Fruit fly (Drosophila melanogaster) whole organism, embryonic: Measurements from ENCODE around the gene Amacr.

Experiments used
- Adf1 ChIP-seq: fragments of 200-800 bp; sonication (Bioruptor generic); IDR thresholded peaks from 2 replicates; pipeline ENCODE4 v1.3.6; 2022; ENCODE audit warnings: missing biosample characterization, missing genetic modification characterization
- Atf3 ChIP-seq: fragments of 200-800 bp; sonication (Bioruptor generic); optimal IDR thresholded peaks from 3 replicates; lab custom pipeline; 2016; ENCODE audit warnings: missing biosample characterization, missing genetic modification characterization
- CG14050 ChIP-seq: fragments of 200-800 bp; sonication (Bioruptor generic); IDR thresholded peaks from 3 replicates; pipeline ENCODE4 v1.3.6; 2022; ENCODE audit warnings: missing biosample characterization, missing genetic modification characterization
- CG15514 ChIP-seq: fragments of 200-800 bp; sonication (Bioruptor generic); optimal IDR thresholded peaks from 3 replicates; lab custom pipeline; 2017; ENCODE audit warnings: missing biosample characterization, missing genetic modification characterization, mild to moderate bottlenecking, moderate library complexity, missing genetic modification reagents
- CG16813 ChIP-seq: fragments of 200-800 bp; sonication (Bioruptor generic); IDR thresholded peaks from 3 replicates; pipeline ENCODE4 v1.3.6; 2022; ENCODE audit warnings: missing biosample characterization, missing genetic modification characterization; ENCODE audit not compliant: partially characterized antibody
- CG17612 ChIP-seq: fragments of 200-800 bp; sonication (Bioruptor generic); IDR thresholded peaks from 2 replicates; pipeline ENCODE4 v1.3.6; 2022; ENCODE audit warnings: missing biosample characterization, missing genetic modification characterization
- CG1792 ChIP-seq: fragments of 200-800 bp; sonication (Bioruptor generic); optimal IDR thresholded peaks from 2 replicates; lab custom pipeline; 2016; ENCODE audit warnings: missing biosample characterization, missing genetic modification characterization
- CG30403 ChIP-seq: fragments of 200-800 bp; sonication (Bioruptor generic); optimal IDR thresholded peaks from 3 replicates; lab custom pipeline; 2016; ENCODE audit warnings: missing biosample characterization, missing genetic modification characterization
- CG32772 ChIP-seq: fragments of 200-800 bp; sonication (Bioruptor generic); IDR thresholded peaks from 2 replicates; pipeline ENCODE4 v1.3.6; 2022; ENCODE audit warnings: missing biosample characterization, missing genetic modification characterization
- CG33557 ChIP-seq: fragments of 200-800 bp; sonication (Bioruptor generic); optimal IDR thresholded peaks from 2 replicates; lab custom pipeline; 2019; ENCODE audit warnings: missing biosample characterization, mild to moderate bottlenecking, missing genetic modification characterization, moderate library complexity
- CG34376 ChIP-seq: fragments of 200-800 bp; sonication (Bioruptor generic); optimal IDR thresholded peaks from 2 replicates; lab custom pipeline; 2018; ENCODE audit warnings: missing biosample characterization, mild to moderate bottlenecking, missing genetic modification characterization
- CG8944 ChIP-seq: fragments of 200-800 bp; sonication (Bioruptor generic); optimal IDR thresholded peaks from 3 replicates; lab custom pipeline; 2016; ENCODE audit warnings: missing biosample characterization, missing genetic modification characterization
- CG9609 ChIP-seq: fragments of 200-800 bp; sonication (Bioruptor generic); optimal IDR thresholded peaks from 3 replicates; lab custom pipeline; 2016; ENCODE audit warnings: missing biosample characterization, missing genetic modification characterization
- CG9797 ChIP-seq: fragments of 200-800 bp; sonication (Bioruptor generic); optimal IDR thresholded peaks from 3 replicates; lab custom pipeline; 2018; ENCODE audit warnings: missing biosample characterization, mild to moderate bottlenecking, missing genetic modification characterization
- CG9876 ChIP-seq: fragments of 200-800 bp; sonication (Bioruptor generic); optimal IDR thresholded peaks from 2 replicates; lab custom pipeline; 2016; ENCODE audit warnings: missing biosample characterization, missing genetic modification characterization
- CG9932 ChIP-seq: fragments of 200-800 bp; sonication (Bioruptor generic); IDR thresholded peaks from 2 replicates; pipeline ENCODE4 v1.3.6; 2022; ENCODE audit warnings: missing biosample characterization, missing genetic modification characterization
- Camta ChIP-seq: fragments of 200-800 bp; sonication (Bioruptor generic); optimal IDR thresholded peaks from 2 replicates; lab custom pipeline; 2016; ENCODE audit warnings: missing biosample characterization, missing genetic modification characterization
- D19A ChIP-seq: fragments of 200-800 bp; optimal IDR thresholded peaks from 3 replicates; lab custom pipeline; 2019; ENCODE audit warnings: missing biosample characterization, mild to moderate bottlenecking, missing genetic modification characterization, moderate library complexity
- Dll ChIP-seq: fragments of 200-800 bp; sonication (Bioruptor generic); IDR thresholded peaks from 4 replicates; pipeline ENCODE4 v1.3.6; 2022; ENCODE audit warnings: missing biosample characterization, missing genetic modification characterization; ENCODE audit not compliant: partially characterized antibody
- Eip74EF ChIP-seq, 2 experiments: fragments of 200-800 bp in 1 of 2; fragments of >200 bp in 1 of 2; sonication (Bioruptor generic) in 1 of 2; optimal IDR thresholded peaks; 2 replicates each; lab custom pipeline; 2017 to 2019; ENCODE audit warnings: missing biosample characterization in 2 of 2, missing genetic modification characterization in 2 of 2, mild to moderate bottlenecking in 1 of 2, moderate library complexity in 1 of 2
- Hand ChIP-seq: fragments of 200-800 bp; sonication (Bioruptor generic); optimal IDR thresholded peaks from 2 replicates; lab custom pipeline; 2017; ENCODE audit warnings: mild to moderate bottlenecking, missing biosample characterization, missing genetic modification reagents, missing genetic modification characterization
- Lhr ChIP-seq: fragments of 200-800 bp; sonication (Bioruptor generic); optimal IDR thresholded peaks from 3 replicates; lab custom pipeline; 2017; ENCODE audit warnings: mild to moderate bottlenecking, missing biosample characterization, missing genetic modification reagents, missing genetic modification characterization
- Lim3 ChIP-seq: fragments of 200-800 bp; sonication (Bioruptor generic); IDR thresholded peaks from 2 replicates; pipeline ENCODE4 v1.3.6; 2022; ENCODE audit warnings: missing biosample characterization, missing genetic modification characterization
- NfI ChIP-seq: fragments of 200-800 bp; sonication (Bioruptor generic); optimal IDR thresholded peaks from 3 replicates; lab custom pipeline; 2018; ENCODE audit warnings: missing biosample characterization, mild to moderate bottlenecking, missing genetic modification characterization, moderate library complexity
- PHDP ChIP-seq: fragments of 200-800 bp; sonication (Bioruptor generic); optimal IDR thresholded peaks from 3 replicates; lab custom pipeline; 2018; ENCODE audit warnings: missing biosample characterization, mild to moderate bottlenecking, missing genetic modification characterization, moderate library complexity
- Ptx1 ChIP-seq: fragments of 200-800 bp; sonication (Bioruptor generic); IDR thresholded peaks from 2 replicates; pipeline ENCODE4 v1.3.6; 2022; ENCODE audit warnings: missing biosample characterization, missing genetic modification characterization
- Sox100B ChIP-seq: fragments of 200-800 bp; sonication (Bioruptor generic); optimal IDR thresholded peaks from 3 replicates; lab custom pipeline; 2018; ENCODE audit warnings: missing biosample characterization, mild to moderate bottlenecking, missing genetic modification characterization
- Trl ChIP-seq, 3 experiments: fragments of >200 bp in 2 of 3; fragments of 200-800 bp in 1 of 3; sonication (Bioruptor generic) in 1 of 3; optimal IDR thresholded peaks; 2 replicates in 1 of 3; 3 replicates in 2 of 3; lab custom pipeline; 2016 to 2017; ENCODE audit warnings: missing biosample characterization in 1 of 3, missing genetic modification characterization in 1 of 3
- Xrp1 ChIP-seq: fragments of 200-800 bp; sonication (Bioruptor generic); IDR thresholded peaks from 2 replicates; pipeline ENCODE4 v1.3.6; 2022; ENCODE audit warnings: missing biosample characterization, missing genetic modification characterization
- ab ChIP-seq: fragments of 200-800 bp; sonication (Bioruptor generic); optimal IDR thresholded peaks from 2 replicates; lab custom pipeline; 2016; ENCODE audit warnings: missing biosample characterization, missing genetic modification characterization
- al ChIP-seq: fragments of 200-800 bp; sonication (Bioruptor generic); IDR thresholded peaks from 2 replicates; pipeline ENCODE4 v1.3.6; 2022; ENCODE audit warnings: missing biosample characterization, missing genetic modification characterization
- ase ChIP-seq: fragments of 200-800 bp; sonication (Bioruptor generic); IDR thresholded peaks from 3 replicates; pipeline ENCODE4 v1.3.6; 2022; ENCODE audit warnings: missing biosample characterization, missing genetic modification characterization
- bab2 ChIP-seq: fragments of 200-800 bp; sonication (Bioruptor generic); optimal IDR thresholded peaks from 2 replicates; lab custom pipeline; 2016; ENCODE audit warnings: missing biosample characterization, missing genetic modification characterization
- chif ChIP-seq, 2 experiments: fragments of 200-800 bp; sonication (Bioruptor generic); optimal IDR thresholded peaks; 3 replicates each; lab custom pipeline; 2016; ENCODE audit warnings: missing biosample characterization in 2 of 2, missing genetic modification characterization in 2 of 2
- da ChIP-seq: fragments of 200-800 bp; sonication (Bioruptor generic); optimal IDR thresholded peaks from 2 replicates; lab custom pipeline; 2016; ENCODE audit warnings: missing biosample characterization, missing genetic modification characterization
- disco-r ChIP-seq: fragments of 200-800 bp; sonication (Bioruptor generic); optimal IDR thresholded peaks from 2 replicates; lab custom pipeline; 2016; ENCODE audit warnings: missing biosample characterization, missing genetic modification characterization
- emc ChIP-seq: fragments of 200-800 bp; sonication (Bioruptor generic); optimal IDR thresholded peaks from 2 replicates; lab custom pipeline; 2016; ENCODE audit warnings: missing biosample characterization, missing genetic modification characterization
- ftz-f1 ChIP-seq: fragments of 200-800 bp; sonication (Bioruptor generic); optimal IDR thresholded peaks from 2 replicates; lab custom pipeline; 2016; ENCODE audit warnings: missing biosample characterization, missing genetic modification characterization
- gro ChIP-seq: fragments of 200-800 bp; sonication (Bioruptor generic); optimal IDR thresholded peaks from 2 replicates; lab custom pipeline; 2016; ENCODE audit warnings: missing biosample characterization, missing genetic modification characterization
- her ChIP-seq: fragments of 200-800 bp; sonication (Bioruptor generic); optimal IDR thresholded peaks from 2 replicates; lab custom pipeline; 2016; ENCODE audit warnings: missing biosample characterization, missing genetic modification characterization
- nerfin-2 ChIP-seq: fragments of 200-800 bp; sonication (Bioruptor generic); IDR thresholded peaks from 2 replicates; pipeline ENCODE4 v1.3.6; 2022; ENCODE audit warnings: missing biosample characterization, missing genetic modification characterization; ENCODE audit not compliant: partially characterized antibody
- nmo ChIP-seq: fragments of 200-800 bp; sonication (Bioruptor generic); optimal IDR thresholded peaks from 2 replicates; lab custom pipeline; 2018; ENCODE audit warnings: missing biosample characterization, mild to moderate bottlenecking, missing genetic modification characterization, moderate library complexity
- phol ChIP-seq: fragments of 200-800 bp; sonication (Bioruptor generic); optimal IDR thresholded peaks from 3 replicates; lab custom pipeline; 2018; ENCODE audit warnings: missing biosample characterization, mild to moderate bottlenecking, missing genetic modification characterization, moderate library complexity
- shn ChIP-seq: fragments of 200-800 bp; sonication (Bioruptor generic); optimal IDR thresholded peaks from 3 replicates; lab custom pipeline; 2016; ENCODE audit warnings: missing biosample characterization, missing genetic modification characterization
- sima ChIP-seq: fragments of 200-800 bp; sonication (Bioruptor generic); optimal IDR thresholded peaks from 2 replicates; lab custom pipeline; 2016; ENCODE audit warnings: missing biosample characterization, missing genetic modification characterization
- sna ChIP-seq: fragments of 200-800 bp; sonication (Bioruptor generic); IDR thresholded peaks from 2 replicates; pipeline ENCODE4 v1.3.6; 2022; ENCODE audit warnings: missing biosample characterization, missing genetic modification characterization; ENCODE audit not compliant: partially characterized antibody
- sr ChIP-seq: fragments of 200-800 bp; sonication (Bioruptor generic); IDR thresholded peaks from 3 replicates; pipeline ENCODE4 v1.3.6; 2022; ENCODE audit warnings: missing biosample characterization, missing genetic modification characterization
- toy ChIP-seq: fragments of 200-800 bp; sonication (Bioruptor generic); IDR thresholded peaks from 2 replicates; pipeline ENCODE4 v1.3.6; 2022; ENCODE audit warnings: missing biosample characterization, missing genetic modification characterization
- tup ChIP-seq: fragments of 200-800 bp; sonication (Bioruptor generic); optimal IDR thresholded peaks from 2 replicates; lab custom pipeline; 2016; ENCODE audit warnings: missing biosample characterization, mild to moderate bottlenecking, missing genetic modification characterization, moderate library complexity
- z ChIP-seq: fragments of 200-800 bp; sonication (Bioruptor generic); IDR thresholded peaks from 3 replicates; pipeline ENCODE4 v1.3.6; 2022; ENCODE audit warnings: missing biosample characterization, missing genetic modification characterization

Amacr gene

dm6 chr2L:20770242-20770769 is 18.2 kb upstream of the Amacr start, which contains the start of gene cad (continued):
- TF ChIP-seq D19A (tag; lab: Kevin White, UChicago): no peak
- TF ChIP-seq Adf1 (GFP tag; lab: Robert Waterston, UW): peak; percentile 81
- no peak for TF ChIP-seq da (GFP tag; lab: Kevin White, UChicago)
- TF ChIP-seq ftz-f1 (GFP tag; lab: Kevin White, UChicago): peak; percentile 31
- peak; percentile 22 for TF ChIP-seq NfI (GFP tag; lab: Kevin White, UChicago)
- no peak for TF ChIP-seq Trl (optimal IDR thresholded peaks at IDR 0.05; lab: Kevin White, UChicago)
- no peak for TF ChIP-seq Trl (GFP tag; optimal IDR thresholded peaks at IDR 0.05; lab: Kevin White, UChicago)
- TF ChIP-seq CG32772: peak; percentile 80
- TF ChIP-seq ab (GFP tag; lab: Kevin White, UChicago): no peak
- TF ChIP-seq CG14050 (GFP tag; lab: Robert Waterston, UW): peak; percentile 51; the same call in 2 of the 3 replicates
- TF ChIP-seq CG33557 (GFP tag; lab: Kevin White, UChicago): peak; percentile 5
- TF ChIP-seq CG16813 (GFP tag; lab: Robert Waterston, UW): no peak
- TF ChIP-seq CG1792 (GFP tag; lab: Kevin White, UChicago): no peak
- TF ChIP-seq sima (GFP tag; lab: Kevin White, UChicago): no peak
- TF ChIP-seq Lhr (GFP tag; lab: Kevin White, UChicago): no peak
- TF ChIP-seq CG9876 (GFP tag; lab: Kevin White, UChicago): no peak
- no peak for TF ChIP-seq Ptx1 (GFP tag; lab: Robert Waterston, UW)
- TF ChIP-seq CG34376 (GFP tag; lab: Kevin White, UChicago): peak; percentile 37
- no peak for TF ChIP-seq bab2 (GFP tag; lab: Kevin White, UChicago)
- TF ChIP-seq gro (GFP tag; lab: Kevin White, UChicago): peak; percentile 35
- peak; percentile 55; the same call in 1 of the 3 replicates for TF ChIP-seq sr (GFP tag; lab: Robert Waterston, UW)
- TF ChIP-seq ase (GFP tag; lab: Robert Waterston, UW): no peak
- TF ChIP-seq Lim3 (GFP tag; lab: Robert Waterston, UW): no peak
- TF ChIP-seq CG17612 (GFP tag; lab: Robert Waterston, UW): no peak
- TF ChIP-seq CG9932 (GFP tag; lab: Robert Waterston, UW): no peak
- no peak for TF ChIP-seq Sox100B (GFP tag; lab: Kevin White, UChicago)
- TF ChIP-seq CG8944 (GFP tag; lab: Kevin White, UChicago): no peak
- no peak for TF ChIP-seq Hand (GFP tag; lab: Kevin White, UChicago)
- TF ChIP-seq chif (GFP tag; optimal IDR thresholded peaks at IDR 0.05; lab: Kevin White, UChicago): no peak
- TF ChIP-seq CG30403 (GFP tag; lab: Kevin White, UChicago): no peak
- peak; percentile 45 for TF ChIP-seq CG15514
- no peak for TF ChIP-seq al (GFP tag; lab: Robert Waterston, UW)
- TF ChIP-seq disco-r (GFP tag; lab: Kevin White, UChicago): no peak
- peak; percentile 96 for TF ChIP-seq phol (tag; lab: Kevin White, UChicago)
- TF ChIP-seq tup (GFP tag; lab: Kevin White, UChicago): no peak
- no peak for TF ChIP-seq CG9609 (GFP tag; lab: Kevin White, UChicago)
- no peak for TF ChIP-seq toy (GFP tag; lab: Robert Waterston, UW)
- TF ChIP-seq CG9797: no peak
- no peak for TF ChIP-seq emc (GFP tag; lab: Kevin White, UChicago)
- TF ChIP-seq z: peak; percentile 94
- no peak for TF ChIP-seq shn (GFP tag; lab: Kevin White, UChicago)
- no peak for TF ChIP-seq Dll (GFP tag; lab: Robert Waterston, UW)
- TF ChIP-seq Eip74EF (GFP tag; optimal IDR thresholded peaks at IDR 0.05; lab: Kevin White, UChicago): no peak
- no peak for TF ChIP-seq Camta (GFP tag; lab: Kevin White, UChicago)
- no peak for TF ChIP-seq Atf3
- no peak for TF ChIP-seq nerfin-2 (GFP tag; lab: Robert Waterston, UW)
- TF ChIP-seq nmo: peak; percentile 55
- TF ChIP-seq PHDP (tag; lab: Kevin White, UChicago): peak; percentile 3
- peak; percentile 35; the same call in 1 of the 2 replicates for TF ChIP-seq Xrp1
- TF ChIP-seq sna: no peak
- TF ChIP-seq her: peak; percentile 43
